Fruit fly (Drosophila melanogaster) whole organism, embryonic: Measurements from ENCODE around the gene pug.

Experiments
- Atf3 ChIP-seq: fragments of 200-800 bp; sonication (Bioruptor generic); optimal IDR thresholded peaks from 3 replicates; lab custom pipeline; 2016; ENCODE audit warnings: missing biosample characterization, missing genetic modification characterization
- B-H1 ChIP-seq: fragments of 200-800 bp; sonication (Bioruptor generic); IDR thresholded peaks from 3 replicates; pipeline ENCODE4 v1.3.6; 2022; ENCODE audit warnings: missing biosample characterization, missing genetic modification characterization
- Bteb2 ChIP-seq: fragments of 200-800 bp; sonication (Bioruptor generic); optimal IDR thresholded peaks from 2 replicates; lab custom pipeline; 2016; ENCODE audit warnings: missing biosample characterization, missing genetic modification characterization
- CG10431 ChIP-seq: fragments of 200-800 bp; sonication (Bioruptor generic); optimal IDR thresholded peaks from 3 replicates; lab custom pipeline; 2018; ENCODE audit warnings: missing biosample characterization, mild to moderate bottlenecking, missing genetic modification characterization
- CG14441 ChIP-seq: fragments of 200-800 bp; sonication (Bioruptor generic); IDR thresholded peaks from 2 replicates; pipeline ENCODE4 v1.3.6; 2022; ENCODE audit warnings: missing biosample characterization, missing genetic modification characterization
- CG14860 ChIP-seq: fragments of 200-800 bp; sonication (Bioruptor generic); IDR thresholded peaks from 3 replicates; pipeline ENCODE4 v1.3.6; 2022; ENCODE audit warnings: missing biosample characterization, missing genetic modification characterization; ENCODE audit not compliant: partially characterized antibody
- CG15601 ChIP-seq: fragments of 200-800 bp; sonication (Bioruptor generic); optimal IDR thresholded peaks from 3 replicates; lab custom pipeline; 2019; ENCODE audit warnings: missing biosample characterization, mild to moderate bottlenecking, missing genetic modification characterization, moderate library complexity
- CG17328 ChIP-seq: fragments of 200-800 bp; sonication (Bioruptor generic); IDR thresholded peaks from 2 replicates; pipeline ENCODE4 v1.3.6; 2022; ENCODE audit warnings: missing biosample characterization, missing genetic modification characterization
- CG17385 ChIP-seq: fragments of 200-800 bp; sonication (Bioruptor generic); optimal IDR thresholded peaks from 3 replicates; lab custom pipeline; 2018; ENCODE audit warnings: missing biosample characterization, mild to moderate bottlenecking, missing genetic modification characterization
- CG17829 ChIP-seq: fragments of 200-800 bp; optimal IDR thresholded peaks from 2 replicates; lab custom pipeline; 2019; ENCODE audit warnings: missing biosample characterization, mild to moderate bottlenecking, missing genetic modification characterization, moderate library complexity
- CG18011 ChIP-seq: fragments of 200-800 bp; sonication (Bioruptor generic); optimal IDR thresholded peaks from 2 replicates; lab custom pipeline; 2017; ENCODE audit warnings: missing biosample characterization, missing genetic modification characterization, mild to moderate bottlenecking, moderate library complexity, missing genotype
- CG30403 ChIP-seq: fragments of 200-800 bp; sonication (Bioruptor generic); optimal IDR thresholded peaks from 3 replicates; lab custom pipeline; 2016; ENCODE audit warnings: missing biosample characterization, missing genetic modification characterization
- CG3838 ChIP-seq: fragments of 200-800 bp; sonication (Bioruptor generic); optimal IDR thresholded peaks from 3 replicates; lab custom pipeline; 2016; ENCODE audit warnings: missing biosample characterization, missing genetic modification characterization
- CG4707 ChIP-seq: fragments of 200-800 bp; sonication (Bioruptor generic); optimal IDR thresholded peaks from 2 replicates; lab custom pipeline; 2018; ENCODE audit warnings: missing biosample characterization, mild to moderate bottlenecking, missing genetic modification characterization, moderate library complexity
- CG6791 ChIP-seq: fragments of 200-800 bp; sonication (Bioruptor generic); IDR thresholded peaks from 3 replicates; pipeline ENCODE4 v1.3.6; 2022; ENCODE audit warnings: missing biosample characterization, missing genetic modification characterization; ENCODE audit not compliant: partially characterized antibody
- CG6854 ChIP-seq: fragments of 200-800 bp; sonication (Bioruptor generic); optimal IDR thresholded peaks from 3 replicates; lab custom pipeline; 2017; ENCODE audit warnings: missing biosample characterization, mild to moderate bottlenecking, missing genetic modification characterization
- CG8281 ChIP-seq: fragments of 200-800 bp; sonication (Bioruptor generic); optimal IDR thresholded peaks from 2 replicates; lab custom pipeline; 2018; ENCODE audit warnings: missing biosample characterization, mild to moderate bottlenecking, missing genetic modification characterization, moderate library complexity
- CG8359 ChIP-seq: fragments of 200-800 bp; sonication (Bioruptor generic); optimal IDR thresholded peaks from 2 replicates; lab custom pipeline; 2017; ENCODE audit warnings: missing biosample characterization, mild to moderate bottlenecking, missing genetic modification characterization, borderline replicate concordance
- CG9817 ChIP-seq: fragments of 200-800 bp; sonication (Bioruptor generic); optimal IDR thresholded peaks from 2 replicates; lab custom pipeline; 2018; ENCODE audit warnings: missing biosample characterization, mild to moderate bottlenecking, missing genetic modification characterization, moderate library complexity
- D ChIP-seq, 2 experiments: fragments of 200-800 bp in 1 of 2; fragments of >200 bp in 1 of 2; sonication (Bioruptor generic) in 1 of 2; optimal IDR thresholded peaks; 2 replicates in 1 of 2; 3 replicates in 1 of 2; lab custom pipeline; 2017; ENCODE audit warnings: mild to moderate bottlenecking in 1 of 2, missing biosample characterization in 1 of 2, missing genetic modification characterization in 1 of 2, missing genetic modification reagents in 1 of 2
- Fer3 ChIP-seq: fragments of 200-800 bp; sonication (Bioruptor generic); optimal IDR thresholded peaks from 2 replicates; lab custom pipeline; 2018; ENCODE audit warnings: missing biosample characterization, mild to moderate bottlenecking, missing genetic modification characterization, moderate library complexity
- Gug ChIP-seq: fragments of 200-800 bp; sonication (Bioruptor generic); IDR thresholded peaks from 4 replicates; pipeline ENCODE4 v1.3.6; 2022; ENCODE audit warnings: missing biosample characterization, missing genetic modification characterization
- HLH3B ChIP-seq: fragments of 200-800 bp; sonication (Bioruptor generic); IDR thresholded peaks from 2 replicates; pipeline ENCODE4 v1.3.6; 2022; ENCODE audit warnings: missing biosample characterization, missing genetic modification characterization
- Hr3 ChIP-seq: fragments of 200-800 bp; sonication (Bioruptor generic); optimal IDR thresholded peaks from 3 replicates; lab custom pipeline; 2016; ENCODE audit warnings: missing biosample characterization, missing genetic modification characterization
- NC2β ChIP-seq: fragments of 200-800 bp; sonication (Bioruptor generic); optimal IDR thresholded peaks from 2 replicates; lab custom pipeline; 2016; ENCODE audit warnings: missing biosample characterization, missing genetic modification characterization
- NfI ChIP-seq: fragments of 200-800 bp; sonication (Bioruptor generic); optimal IDR thresholded peaks from 3 replicates; lab custom pipeline; 2018; ENCODE audit warnings: missing biosample characterization, mild to moderate bottlenecking, missing genetic modification characterization, moderate library complexity
- Rfx ChIP-seq: fragments of 200-800 bp; sonication (Bioruptor generic); IDR thresholded peaks from 2 replicates; pipeline ENCODE4 v1.3.6; 2022; ENCODE audit warnings: missing biosample characterization, missing genetic modification characterization
- Six4 ChIP-seq: fragments of 200-800 bp; sonication (Bioruptor generic); optimal IDR thresholded peaks from 2 replicates; lab custom pipeline; 2016; ENCODE audit warnings: missing biosample characterization, missing genetic modification characterization
- Xbp1 ChIP-seq: fragments of 200-800 bp; sonication (Bioruptor generic); optimal IDR thresholded peaks from 3 replicates; lab custom pipeline; 2016; ENCODE audit warnings: missing biosample characterization, mild to moderate bottlenecking, missing genetic modification characterization
- amos ChIP-seq: fragments of 200-800 bp; sonication (Bioruptor generic); IDR thresholded peaks from 2 replicates; pipeline ENCODE4 v1.3.6; 2022; ENCODE audit warnings: missing biosample characterization, missing genetic modification characterization; ENCODE audit not compliant: partially characterized antibody
- chn ChIP-seq: fragments of 200-800 bp; sonication (Bioruptor generic); optimal IDR thresholded peaks from 2 replicates; lab custom pipeline; 2016; ENCODE audit warnings: missing biosample characterization, missing genetic modification characterization
- ci ChIP-seq: fragments of 200-800 bp; sonication (Bioruptor generic); IDR thresholded peaks from 3 replicates; pipeline ENCODE4 v1.3.6; 2022; ENCODE audit warnings: missing biosample characterization, missing genetic modification characterization
- cwo ChIP-seq: fragments of 200-800 bp; sonication (Bioruptor generic); optimal IDR thresholded peaks from 3 replicates; lab custom pipeline; 2017; ENCODE audit warnings: missing biosample characterization, missing genetic modification characterization, mild to moderate bottlenecking, moderate library complexity, missing genetic modification reagents
- danr ChIP-seq: fragments of 200-800 bp; sonication (Bioruptor generic); IDR thresholded peaks from 2 replicates; pipeline ENCODE4 v1.3.6; 2022; ENCODE audit warnings: missing biosample characterization, missing genetic modification characterization
- eve ChIP-seq, 2 experiments: fragments of >200 bp; optimal IDR thresholded peaks; 2 replicates each; lab custom pipeline; 2017; ENCODE audit warnings: missing biosample characterization in 2 of 2, missing genetic modification characterization in 2 of 2
- fd102C ChIP-seq: fragments of 200-800 bp; sonication (Bioruptor generic); optimal IDR thresholded peaks from 2 replicates; lab custom pipeline; 2018; ENCODE audit warnings: missing biosample characterization, mild to moderate bottlenecking, missing genetic modification characterization, moderate library complexity
- fd64A ChIP-seq: fragments of 200-800 bp; sonication (Bioruptor generic); optimal IDR thresholded peaks from 3 replicates; lab custom pipeline; 2018; ENCODE audit warnings: missing biosample characterization, mild to moderate bottlenecking, missing genetic modification characterization
- gfzf ChIP-seq: fragments of 200-800 bp; sonication (Bioruptor generic); optimal IDR thresholded peaks from 2 replicates; lab custom pipeline; 2016; ENCODE audit warnings: missing biosample characterization, mild to moderate bottlenecking, missing genetic modification characterization, moderate library complexity
- jing ChIP-seq: fragments of 200-800 bp; sonication (Bioruptor generic); optimal IDR thresholded peaks from 2 replicates; lab custom pipeline; 2018; ENCODE audit warnings: missing biosample characterization, mild to moderate bottlenecking, missing genetic modification characterization
- klu ChIP-seq: fragments of 200-800 bp; sonication (Bioruptor generic); IDR thresholded peaks from 2 replicates; pipeline ENCODE4 v1.3.6; 2022; ENCODE audit warnings: missing biosample characterization, missing genetic modification characterization
- nerfin-1 ChIP-seq: fragments of 200-800 bp; sonication (Bioruptor generic); optimal IDR thresholded peaks from 3 replicates; lab custom pipeline; 2019; ENCODE audit warnings: missing biosample characterization, mild to moderate bottlenecking, missing genetic modification characterization, moderate library complexity
- org-1 ChIP-seq: fragments of 200-800 bp; sonication (Bioruptor generic); optimal IDR thresholded peaks from 2 replicates; lab custom pipeline; 2017; ENCODE audit warnings: missing biosample characterization, missing genetic modification characterization
- pan ChIP-seq, 4 experiments: fragments of >200 bp in 3 of 4; fragments of 200-800 bp in 1 of 4; sonication (Bioruptor generic) in 1 of 4; optimal IDR thresholded peaks in 3 of 4; IDR thresholded peaks in 1 of 4; 2 replicates each; pipeline versions ENCODE4 v1.3.6 to Lab custom; 2017 to 2022; ENCODE audit warnings: missing biosample characterization in 2 of 4, missing genetic modification characterization in 2 of 4, mixed read lengths in 1 of 4
- sd ChIP-seq: fragments of 200-800 bp; sonication (Bioruptor generic); optimal IDR thresholded peaks from 3 replicates; lab custom pipeline; 2018; ENCODE audit warnings: missing biosample characterization, mild to moderate bottlenecking, missing genetic modification characterization, moderate library complexity
- slou ChIP-seq: fragments of 200-800 bp; sonication (Bioruptor generic); optimal IDR thresholded peaks from 3 replicates; lab custom pipeline; 2016; ENCODE audit warnings: missing biosample characterization, missing genetic modification characterization
- slp2 ChIP-seq: fragments of 200-800 bp; sonication (Bioruptor generic); optimal IDR thresholded peaks from 2 replicates; lab custom pipeline; 2016; ENCODE audit warnings: missing biosample characterization, missing genetic modification characterization
- tll ChIP-seq, 2 experiments: fragments of 200-800 bp in 1 of 2; fragments of >200 bp in 1 of 2; sonication (Bioruptor generic) in 1 of 2; optimal IDR thresholded peaks; 2 replicates each; lab custom pipeline; 2017 to 2019; ENCODE audit warnings: missing biosample characterization in 2 of 2, missing genetic modification characterization in 2 of 2, mild to moderate bottlenecking in 1 of 2, moderate library complexity in 1 of 2
- tx ChIP-seq: fragments of 200-800 bp; sonication (Bioruptor generic); optimal IDR thresholded peaks from 2 replicates; lab custom pipeline; 2016; ENCODE audit warnings: missing biosample characterization, missing genetic modification characterization
- zen2 ChIP-seq: fragments of 200-800 bp; sonication (Bioruptor generic); IDR thresholded peaks from 3 replicates; pipeline ENCODE4 v1.3.6; 2022; ENCODE audit warnings: missing biosample characterization, missing genetic modification characterization; ENCODE audit not compliant: partially characterized antibody

Gene pug

DNA sequence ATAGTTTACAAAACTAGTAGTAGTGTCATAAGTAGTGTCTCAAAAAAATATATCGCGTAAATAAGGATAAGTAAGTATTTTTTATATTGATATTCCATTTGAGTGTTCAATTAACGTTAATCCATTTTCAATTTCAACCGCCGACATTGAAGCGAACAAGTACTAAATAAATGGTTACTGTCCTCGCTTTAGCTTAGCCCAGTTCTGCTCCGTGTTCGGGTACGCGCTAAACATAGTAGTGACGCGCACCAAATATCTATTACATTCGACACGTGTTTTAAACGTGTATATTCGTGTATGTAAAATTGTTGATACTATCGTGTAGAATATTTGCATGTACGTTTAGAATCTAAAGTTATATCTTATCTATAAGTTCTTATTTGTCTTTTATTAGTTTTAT lies 21.2 kb upstream of the pug start (continued):
- TF ChIP-seq D (optimal IDR thresholded peaks at IDR 0.05; lab: Kevin White, UChicago): no peak
- TF ChIP-seq D (GFP tag; optimal IDR thresholded peaks at IDR 0.05; lab: Kevin White, UChicago): no peak
- no peak for TF ChIP-seq eve (GFP tag; optimal IDR thresholded peaks at IDR 0.05; lab: Kevin White, UChicago)
- TF ChIP-seq NC2β (GFP tag; lab: Kevin White, UChicago): no peak
- TF ChIP-seq Gug (GFP tag; lab: Robert Waterston, UW): no peak
- no peak for TF ChIP-seq tx (GFP tag; lab: Kevin White, UChicago)
- peak; percentile 62 for TF ChIP-seq CG17829 (tag; lab: Kevin White, UChicago)
- TF ChIP-seq CG8359: no peak
- TF ChIP-seq gfzf (GFP tag; lab: Kevin White, UChicago): peak; percentile 55
- peak; percentile 70 for TF ChIP-seq sd (tag; lab: Kevin White, UChicago)
- no peak for TF ChIP-seq jing (GFP tag; lab: Kevin White, UChicago)
- TF ChIP-seq Xbp1 (GFP tag; lab: Kevin White, UChicago): peak; percentile 35
- peak; percentile 48 for TF ChIP-seq Rfx (GFP tag; lab: Robert Waterston, UW)
- peak; percentile 100 for TF ChIP-seq CG15601
- no peak for TF ChIP-seq B-H1
- peak; percentile 24 for TF ChIP-seq Bteb2
- TF ChIP-seq nerfin-1: no peak
- no peak for TF ChIP-seq Atf3 (GFP tag; lab: Kevin White, UChicago)
- no peak for TF ChIP-seq CG14441 (GFP tag; lab: Robert Waterston, UW)
- TF ChIP-seq fd64A (GFP tag; lab: Kevin White, UChicago): no peak
- TF ChIP-seq CG30403 (GFP tag; lab: Kevin White, UChicago): no peak
- TF ChIP-seq CG18011 (GFP tag; lab: Kevin White, UChicago): no peak
- TF ChIP-seq org-1 (GFP tag; lab: Kevin White, UChicago): no peak
- TF ChIP-seq cwo (GFP tag; lab: Kevin White, UChicago): no peak
- TF ChIP-seq Hr3 (GFP tag; lab: Kevin White, UChicago): no peak
- no peak for TF ChIP-seq CG4707 (GFP tag; lab: Kevin White, UChicago)
- no peak for TF ChIP-seq CG17328 (GFP tag; lab: Robert Waterston, UW)
- TF ChIP-seq HLH3B (GFP tag; lab: Robert Waterston, UW): no peak
- TF ChIP-seq Six4: no peak
- TF ChIP-seq CG6854 (GFP tag; lab: Kevin White, UChicago): no peak
- TF ChIP-seq ci (GFP tag; lab: Robert Waterston, UW): no peak; the same call in 2 of the 3 replicates
- TF ChIP-seq fd102C: no peak
- TF ChIP-seq CG6791 (GFP tag; lab: Robert Waterston, UW): peak; percentile 77; the same call in 2 of the 3 replicates
- no peak for TF ChIP-seq pan (optimal IDR thresholded peaks at IDR 0.05; lab: Kevin White, UChicago)
- no peak for TF ChIP-seq pan (GFP tag; optimal IDR thresholded peaks at IDR 0.05 in 1 of 2, IDR thresholded peaks at IDR 0.05 in 1 of 2)
- TF ChIP-seq amos (GFP tag; lab: Robert Waterston, UW): peak; percentile 93
- TF ChIP-seq NfI (GFP tag; lab: Kevin White, UChicago): peak; percentile 1
- TF ChIP-seq chn (GFP tag; lab: Kevin White, UChicago): no peak
- TF ChIP-seq klu: no peak
- no peak for TF ChIP-seq CG17385 (GFP tag; lab: Kevin White, UChicago)
- TF ChIP-seq tll (GFP tag; optimal IDR thresholded peaks at IDR 0.05; lab: Kevin White, UChicago): no peak
- peak; percentile 22 for TF ChIP-seq CG9817
- peak; percentile 55; the same call in 2 of the 3 replicates for TF ChIP-seq CG14860 (GFP tag; lab: Robert Waterston, UW)
- TF ChIP-seq CG8281 (tag; lab: Kevin White, UChicago): no peak
- TF ChIP-seq CG10431 (GFP tag; lab: Kevin White, UChicago): no peak
- TF ChIP-seq danr (GFP tag; lab: Robert Waterston, UW): no peak
- no peak; the same call in 2 of the 3 replicates for TF ChIP-seq zen2 (GFP tag; lab: Robert Waterston, UW)
- no peak for TF ChIP-seq Fer3 (tag; lab: Kevin White, UChicago)
- no peak for TF ChIP-seq slp2 (GFP tag; lab: Kevin White, UChicago)
- TF ChIP-seq slou (GFP tag; lab: Kevin White, UChicago): peak; percentile 52
- no peak for TF ChIP-seq CG3838 (GFP tag; lab: Kevin White, UChicago)
